Worm (Caenorhabditis elegans) whole organism, L3 larva: ENCODE data around the gene T04F8.2.

ENCODE experiments used
- ama-1 ChIP-seq: fragments of 150-350 bp; optimal IDR thresholded peaks from 2 replicates; lab custom pipeline; 2018
- ceh-16 ChIP-seq: sonication (generic microtip); optimal IDR thresholded peaks from 2 replicates; lab custom pipeline; 2017; ENCODE audit warnings: missing biosample characterization, missing genetic modification characterization
- ceh-28 ChIP-seq: fragments of 150-350 bp; optimal IDR thresholded peaks from 2 replicates; lab custom pipeline; 2014; ENCODE audit warnings: missing biosample characterization, missing genetic modification reagents, missing genetic modification characterization
- ceh-82 ChIP-seq: fragments of 150-350 bp; optimal IDR thresholded peaks from 2 replicates; lab custom pipeline; 2014; ENCODE audit warnings: missing biosample characterization, missing genetic modification characterization
- ceh-9 ChIP-seq: sonication (generic microtip); optimal IDR thresholded peaks from 2 replicates; lab custom pipeline; 2018; ENCODE audit warnings: missing biosample characterization, missing genetic modification characterization
- daf-12 ChIP-seq: fragments of 150-350 bp; optimal IDR thresholded peaks from 2 replicates; lab custom pipeline; 2014; ENCODE audit warnings: missing biosample characterization, missing genetic modification reagents, missing genetic modification characterization
- egl-27 ChIP-seq: sonication (generic microtip); optimal IDR thresholded peaks from 4 replicates; lab custom pipeline; 2017; ENCODE audit warnings: missing biosample characterization, missing genetic modification reagents, missing genetic modification characterization
- elt-1 ChIP-seq: fragments of 150-350 bp; optimal IDR thresholded peaks from 2 replicates; lab custom pipeline; 2014; ENCODE audit warnings: missing biosample characterization, missing genetic modification characterization
- elt-2 ChIP-seq: sonication (generic microtip); optimal IDR thresholded peaks from 2 replicates; lab custom pipeline; 2016; ENCODE audit warnings: missing genetic modification reagents, mild to moderate bottlenecking, missing genetic modification characterization, missing compliant biosample characterization
- elt-3 ChIP-seq, 3 experiments: fragments of 150-350 bp in 1 of 3; sonication (generic microtip) in 2 of 3; optimal IDR thresholded peaks; 2 replicates in 2 of 3; 4 replicates in 1 of 3; lab custom pipeline; 2014 to 2017; ENCODE audit warnings: missing biosample characterization in 3 of 3, missing genetic modification characterization in 3 of 3
- fkh-10 ChIP-seq: sonication (generic microtip); optimal IDR thresholded peaks from 2 replicates; lab custom pipeline; 2017; ENCODE audit warnings: missing biosample characterization, missing genetic modification reagents, missing genetic modification characterization
- fkh-2 ChIP-seq: fragments of 150-350 bp; optimal IDR thresholded peaks from 2 replicates; lab custom pipeline; 2014; ENCODE audit warnings: missing biosample characterization, missing genetic modification reagents, missing genetic modification characterization
- fos-1 ChIP-seq: fragments of 150-350 bp; optimal IDR thresholded peaks from 2 replicates; lab custom pipeline; 2014; ENCODE audit warnings: missing biosample characterization, missing genetic modification characterization
- hmg-11 ChIP-seq: sonication (generic microtip); optimal IDR thresholded peaks from 2 replicates; lab custom pipeline; 2016; ENCODE audit warnings: missing genetic modification characterization, missing compliant biosample characterization
- jun-1 ChIP-seq: fragments of 150-350 bp; optimal IDR thresholded peaks from 2 replicates; lab custom pipeline; 2014; ENCODE audit warnings: missing biosample characterization, missing genetic modification reagents, missing genetic modification characterization
- lin-15B ChIP-seq: fragments of 150-350 bp; optimal IDR thresholded peaks from 2 replicates; lab custom pipeline; 2014; ENCODE audit warnings: missing biosample characterization, missing genetic modification characterization
- mdl-1 ChIP-seq: fragments of 150-350 bp; optimal IDR thresholded peaks from 2 replicates; lab custom pipeline; 2014; ENCODE audit warnings: missing biosample characterization, missing genetic modification characterization
- mml-1 ChIP-seq: fragments of 150-350 bp; sonication (generic microtip); optimal IDR thresholded peaks from 3 replicates; lab custom pipeline; 2014; ENCODE audit warnings: missing biosample characterization, missing genetic modification characterization
- nfya-1 ChIP-seq: sonication (generic microtip); optimal IDR thresholded peaks from 2 replicates; lab custom pipeline; 2017; ENCODE audit warnings: missing genetic modification characterization, mild to moderate bottlenecking, missing compliant biosample characterization, antibody characterized with exemption, moderate library complexity; ENCODE audit not compliant: insufficient read depth
- nhr-12 ChIP-seq: fragments of 150-350 bp; optimal IDR thresholded peaks from 2 replicates; lab custom pipeline; 2014; ENCODE audit warnings: missing biosample characterization, missing genetic modification characterization
- nhr-23 ChIP-seq: fragments of 150-350 bp; optimal IDR thresholded peaks from 2 replicates; lab custom pipeline; 2014; ENCODE audit warnings: missing biosample characterization, missing genetic modification reagents, missing genetic modification characterization
- nhr-237 ChIP-seq: fragments of 150-350 bp; optimal IDR thresholded peaks from 2 replicates; lab custom pipeline; 2014; ENCODE audit warnings: missing biosample characterization, missing genetic modification characterization
- nhr-25 ChIP-seq: sonication (generic microtip); optimal IDR thresholded peaks from 2 replicates; lab custom pipeline; 2017; ENCODE audit warnings: missing biosample characterization, missing genetic modification characterization
- nhr-67 ChIP-seq: fragments of 150-350 bp; optimal IDR thresholded peaks from 2 replicates; lab custom pipeline; 2014; ENCODE audit warnings: missing biosample characterization, missing genetic modification characterization
- nhr-76 ChIP-seq: fragments of 150-350 bp; sonication (generic microtip); optimal IDR thresholded peaks from 5 replicates; lab custom pipeline; 2014; ENCODE audit warnings: missing biosample characterization, missing genetic modification characterization
- pha-4 ChIP-seq: fragments of 150-350 bp; optimal IDR thresholded peaks from 2 replicates; lab custom pipeline; 2014; ENCODE audit warnings: missing biosample characterization, missing genetic modification reagents, missing genetic modification characterization
- skn-1 ChIP-seq: fragments of 150-350 bp; optimal IDR thresholded peaks from 2 replicates; lab custom pipeline; 2014; ENCODE audit warnings: missing biosample characterization, missing genetic modification characterization
- snpc-4 ChIP-seq: fragments of 150-350 bp; optimal IDR thresholded peaks from 2 replicates; lab custom pipeline; 2014; ENCODE audit warnings: missing biosample characterization, missing genetic modification characterization
- tbx-2 ChIP-seq: sonication (generic microtip); optimal IDR thresholded peaks from 2 replicates; lab custom pipeline; 2016; ENCODE audit warnings: mild to moderate bottlenecking, missing genetic modification characterization, missing compliant biosample characterization
- zag-1 ChIP-seq: fragments of 150-350 bp; optimal IDR thresholded peaks from 2 replicates; lab custom pipeline; 2014; ENCODE audit warnings: missing biosample characterization, missing genetic modification characterization
- ztf-11 ChIP-seq: fragments of 150-350 bp; optimal IDR thresholded peaks from 2 replicates; lab custom pipeline; 2014; ENCODE audit warnings: missing biosample characterization, missing genetic modification characterization
- ztf-4 ChIP-seq: fragments of 150-350 bp; optimal IDR thresholded peaks from 2 replicates; lab custom pipeline; 2014; ENCODE audit warnings: missing biosample characterization, missing genetic modification characterization

The T04F8.2 gene

DNA sequence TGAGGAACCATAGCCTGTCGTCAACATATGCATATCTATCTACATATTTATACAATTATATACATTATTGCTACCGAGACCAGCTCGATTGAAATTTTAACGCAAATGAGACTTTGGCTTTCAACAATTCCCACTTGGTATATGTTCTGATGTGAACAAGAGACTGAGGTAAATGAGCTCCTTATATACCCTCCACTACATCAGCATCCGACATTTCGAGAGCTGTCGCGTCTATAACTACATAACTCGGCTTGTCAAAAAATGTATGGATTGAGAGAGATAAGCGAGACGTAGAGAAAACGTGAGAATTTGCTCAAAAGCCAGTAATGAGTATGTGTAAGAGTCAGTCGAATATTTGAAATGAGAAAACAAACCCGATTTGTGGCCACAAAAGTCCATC, 32.9 kb downstream of the T04F8.2 start:
- TF ChIP-seq elt-3 (tag; optimal IDR thresholded peaks at IDR 0.05; lab: Kevin White, UChicago) = no peak
- peak; percentile 42 for TF ChIP-seq snpc-4 (tag; lab: Kevin White, UChicago)
- TF ChIP-seq, all 47 proteins: peak for 1

DNA sequence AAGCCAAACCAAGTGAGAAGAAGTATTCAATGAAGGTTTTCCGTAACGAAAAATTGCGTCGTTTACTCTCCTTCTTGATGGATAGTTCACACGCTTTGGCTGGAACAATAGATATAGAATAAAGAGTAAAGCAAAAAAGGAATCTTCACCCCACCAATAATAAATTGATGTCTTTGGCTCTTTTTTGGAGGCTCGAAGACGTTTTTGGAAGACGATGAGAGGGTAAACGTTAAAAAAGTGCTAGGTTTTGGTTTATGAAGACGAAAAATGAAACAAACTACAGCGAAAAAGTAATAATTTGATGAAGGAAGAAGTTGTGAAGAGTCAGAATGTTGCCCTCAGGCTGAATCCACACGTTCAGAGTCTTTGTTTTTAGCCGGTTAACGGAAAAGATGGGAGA, 34.4 kb downstream of the T04F8.2 start, which contains the start of gene sto-3:
TSS of gene sto-3 (minus strand) at position 101 of the 400 bp plus-strand sequence.
- no peak for TF ChIP-seq ceh-16 (tag; lab: Kevin White, UChicago)
- TF ChIP-seq egl-27 (tag; lab: Kevin White, UChicago) = no peak

DNA sequence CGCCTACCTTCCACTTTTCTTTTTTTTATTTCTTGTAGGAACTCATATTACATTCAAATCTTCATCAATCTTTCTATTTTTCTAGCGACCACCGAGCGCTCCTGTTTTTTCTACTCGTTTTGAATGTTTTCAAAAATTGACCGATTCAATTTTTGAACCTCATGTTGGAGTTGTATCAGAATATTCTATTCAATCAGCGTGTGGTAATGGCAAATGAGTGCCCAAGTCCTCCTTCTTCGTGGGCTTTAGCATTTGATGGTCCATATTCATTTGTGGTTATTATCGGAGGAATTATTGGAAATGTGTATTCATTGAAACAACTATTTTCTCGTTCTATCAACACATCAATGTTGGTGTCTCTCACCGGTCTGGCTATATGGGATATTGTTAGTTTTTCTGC, 39.0 kb downstream of the T04F8.2 start, which contains the start of gene F52D10.4:
TSS of gene F52D10.4 (plus strand) at position 84 of the 400 bp plus-strand sequence.
- no peak for TF ChIP-seq ceh-82

DNA sequence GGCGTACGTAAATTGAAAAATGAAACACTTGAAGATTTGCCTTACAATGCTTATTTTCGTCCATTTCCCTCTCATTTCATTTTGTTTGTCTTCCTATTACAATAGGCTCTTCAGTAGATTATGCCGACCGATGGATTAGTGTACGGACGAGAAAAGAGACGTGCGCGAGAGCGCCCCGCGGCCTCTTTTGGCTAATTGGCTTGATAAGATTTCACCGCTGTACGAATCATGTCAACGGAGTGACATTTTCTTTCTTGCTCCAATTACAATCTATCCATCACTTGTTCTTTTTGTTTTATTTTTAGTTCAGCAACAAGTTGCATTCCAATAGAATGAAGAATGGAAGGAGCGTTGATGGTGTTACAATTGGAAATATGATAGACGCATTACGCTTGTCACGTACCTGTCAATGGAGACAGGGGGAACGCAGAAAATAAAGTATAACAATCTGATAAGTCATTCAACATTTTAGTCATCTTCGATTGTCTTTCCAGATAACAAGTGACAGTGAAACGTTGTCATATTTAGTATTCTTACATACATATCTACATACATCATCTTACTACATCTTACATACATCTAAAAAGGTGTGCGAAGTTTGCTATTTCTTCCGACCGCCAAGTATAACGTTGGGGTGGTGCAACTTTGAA, 48.1 kb downstream of the T04F8.2 start:
- no peak for TF ChIP-seq daf-12
- TF ChIP-seq hmg-11 (tag; lab: Kevin White, UChicago) = no peak
- no peak for TF ChIP-seq fos-1 (tag; lab: Kevin White, UChicago)
- no peak for TF ChIP-seq fkh-2 (tag; lab: Kevin White, UChicago)
- no peak for TF ChIP-seq fkh-10 (GFP tag; lab: Kevin White, UChicago)
- TF ChIP-seq mml-1 = no peak
- no peak for TF ChIP-seq nhr-76 (tag; lab: Kevin White, UChicago)
- no peak for TF ChIP-seq zag-1 (tag; lab: Kevin White, UChicago)
- no peak for TF ChIP-seq pha-4 (tag; lab: Kevin White, UChicago)
- peak; percentile 86 for TF ChIP-seq elt-1 (tag; lab: Kevin White, UChicago)
- TF ChIP-seq jun-1 (tag; lab: Kevin White, UChicago) = no peak
- TF ChIP-seq skn-1 (tag; lab: Kevin White, UChicago) = no peak
- no peak for TF ChIP-seq elt-3 (tag; optimal IDR thresholded peaks at IDR 0.05; lab: Kevin White, UChicago)
- TF ChIP-seq nhr-237 = no peak
- no peak for TF ChIP-seq ceh-28 (tag; lab: Kevin White, UChicago)
- TF ChIP-seq elt-2 (tag; lab: Kevin White, UChicago) = peak; percentile 51
- no peak for TF ChIP-seq ztf-4
- no peak for TF ChIP-seq nhr-67 (tag; lab: Kevin White, UChicago)
- no peak for TF ChIP-seq nfya-1 (tag; lab: Kevin White, UChicago)
- no peak for TF ChIP-seq ztf-11 (tag; lab: Kevin White, UChicago)
- no peak for TF ChIP-seq mdl-1
- TF ChIP-seq egl-27 (tag; lab: Kevin White, UChicago) = no peak
- peak; percentile 32 for TF ChIP-seq nhr-25

DNA sequence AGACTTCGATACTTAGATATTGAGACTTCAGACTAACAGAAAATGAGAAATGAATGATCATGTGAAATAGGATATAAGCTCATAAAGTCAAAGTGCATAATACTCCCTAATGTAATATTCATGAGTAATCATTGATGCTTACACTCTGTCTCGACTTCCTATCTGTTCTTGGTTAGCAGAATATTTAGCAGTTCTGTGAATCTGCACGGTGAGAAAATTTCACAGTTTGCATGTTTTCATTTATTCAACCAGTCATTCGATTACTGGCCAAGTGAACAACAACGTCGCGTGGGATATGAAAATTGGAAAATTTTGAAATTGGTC, 48.9 kb downstream of the T04F8.2 start:
- no peak for TF ChIP-seq tbx-2 (tag; lab: Kevin White, UChicago)

DNA sequence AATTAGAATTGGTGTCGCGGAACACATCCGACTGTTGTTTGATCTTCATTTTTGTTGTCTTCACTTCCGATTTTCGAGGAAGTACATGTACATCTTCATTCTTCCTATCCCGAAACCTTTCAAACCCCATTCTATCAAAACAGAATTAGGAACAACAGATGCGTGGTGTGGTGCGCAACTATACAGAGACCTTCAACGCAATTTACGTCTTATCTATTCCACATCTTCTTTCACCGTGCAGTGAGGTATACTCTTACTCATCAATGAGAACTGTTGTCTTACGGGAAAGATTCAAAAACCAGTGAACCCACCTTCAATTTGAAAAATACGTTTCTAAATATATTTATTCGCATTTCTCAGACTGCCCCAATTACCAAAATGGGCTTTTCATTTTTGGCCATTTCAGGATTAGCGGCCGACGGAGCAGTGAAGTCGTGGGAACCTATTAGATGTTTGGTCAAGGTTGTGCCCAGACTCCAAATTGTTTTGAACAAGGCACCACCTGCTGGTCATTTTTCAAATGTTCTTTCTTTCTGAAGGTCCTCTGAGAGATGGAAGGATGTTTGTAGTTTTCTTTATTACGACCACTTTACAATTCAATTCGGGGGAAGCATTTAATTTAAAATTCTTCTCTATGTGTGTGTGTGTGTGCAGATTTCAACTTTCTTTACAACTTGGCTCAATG, 49.4 kb downstream of the T04F8.2 start:
- TF ChIP-seq nhr-25 = peak; percentile 38
- no peak for TF ChIP-seq nhr-67 (tag; lab: Kevin White, UChicago)
- TF ChIP-seq ceh-9 = no peak
- TF ChIP-seq elt-1 (tag; lab: Kevin White, UChicago) = peak; percentile 38
- no peak for TF ChIP-seq ama-1 (lab: Kevin White, UChicago)
- TF ChIP-seq fkh-2 (tag; lab: Kevin White, UChicago) = no peak
- no peak for TF ChIP-seq lin-15B
- no peak for TF ChIP-seq nhr-12 (tag; lab: Kevin White, UChicago)
- no peak for TF ChIP-seq ztf-11 (tag; lab: Kevin White, UChicago)
- TF ChIP-seq mdl-1 = no peak
- TF ChIP-seq nhr-23 = peak; percentile 4
- TF ChIP-seq, all 47 proteins: peak for 3
